Worm (Caenorhabditis elegans) whole organism, L1 larva: ENCODE results near the gene R02D5.24.

Source experiments
- C04F5.9 ChIP-seq: sonication (generic microtip); optimal IDR thresholded peaks from 2 replicates; lab custom pipeline; 2016; ENCODE audit warnings: missing genetic modification characterization, missing compliant biosample characterization
- F16B12.6 ChIP-seq: fragments of 150-350 bp; optimal IDR thresholded peaks from 2 replicates; lab custom pipeline; 2014; ENCODE audit warnings: missing biosample characterization, missing genetic modification characterization
- Y116A8C.19 ChIP-seq: sonication (generic microtip); optimal IDR thresholded peaks from 2 replicates; lab custom pipeline; 2016; ENCODE audit warnings: missing compliant biosample characterization, missing genetic modification characterization, borderline replicate concordance
- aly-2 ChIP-seq: fragments of 150-350 bp; optimal IDR thresholded peaks from 2 replicates; lab custom pipeline; 2014; ENCODE audit warnings: missing biosample characterization, missing genetic modification characterization
- ama-1 ChIP-seq: fragments of 150-350 bp; optimal IDR thresholded peaks from 2 replicates; lab custom pipeline; 2014
- blmp-1 ChIP-seq: fragments of 150-350 bp; optimal IDR thresholded peaks from 2 replicates; lab custom pipeline; 2014; ENCODE audit warnings: missing biosample characterization, missing genetic modification characterization
- ceh-63 ChIP-seq: fragments of 200-800 bp; sonication (Bioruptor generic); optimal IDR thresholded peaks from 2 replicates; lab custom pipeline; 2018; ENCODE audit warnings: mild to moderate bottlenecking, missing genetic modification characterization, missing compliant biosample characterization
- ceh-8 ChIP-seq: fragments of 200-800 bp; sonication (Bioruptor generic); optimal IDR thresholded peaks from 2 replicates; lab custom pipeline; 2018; ENCODE audit warnings: mild to moderate bottlenecking, missing genetic modification characterization, moderate library complexity, missing compliant biosample characterization
- ces-1 ChIP-seq: fragments of 150-350 bp; optimal IDR thresholded peaks from 2 replicates; lab custom pipeline; 2014; ENCODE audit warnings: missing biosample characterization, missing genetic modification reagents, missing genetic modification characterization
- dpl-1 ChIP-seq, 3 experiments: fragments of 150-350 bp in 2 of 3; sonication (generic microtip) in 1 of 3; optimal IDR thresholded peaks; 2 replicates each; lab custom pipeline; 2014 to 2017; ENCODE audit warnings: missing biosample characterization in 3 of 3, missing genetic modification characterization in 3 of 3, missing genetic modification reagents in 3 of 3
- efl-1 ChIP-seq, 4 experiments: fragments of 150-350 bp; optimal IDR thresholded peaks in 3 of 4; peaks in 1 of 4; 1 replicate in 1 of 4; 2 replicates in 3 of 4; lab custom pipeline; 2014; ENCODE audit warnings: missing biosample characterization in 2 of 4, missing genetic modification characterization in 2 of 4, missing genetic modification reagents in 2 of 4
- egl-13 ChIP-seq: sonication (generic microtip); optimal IDR thresholded peaks from 2 replicates; lab custom pipeline; 2016; ENCODE audit warnings: missing genotype, missing genetic modification reagents, missing genetic modification characterization, missing compliant biosample characterization
- elt-3 ChIP-seq, 6 experiments: fragments of 150-350 bp in 1 of 6; sonication (generic microtip); optimal IDR thresholded peaks; 2 replicates each; lab custom pipeline; 2017 to 2018; ENCODE audit warnings: missing biosample characterization in 6 of 6, missing genetic modification characterization in 6 of 6, inconsistent platforms in 1 of 6
- ets-5 ChIP-seq: fragments of 200-800 bp; sonication (Bioruptor generic); IDR thresholded peaks from 2 replicates; pipeline ENCODE4 v1.3.6; 2022; ENCODE audit warnings: missing genetic modification characterization, missing compliant biosample characterization
- hlh-4 ChIP-seq: sonication (generic microtip); optimal IDR thresholded peaks from 2 replicates; lab custom pipeline; 2016; ENCODE audit warnings: mild to moderate bottlenecking, missing genetic modification characterization, missing compliant biosample characterization
- irx-1 ChIP-seq: sonication (generic microtip); optimal IDR thresholded peaks from 2 replicates; lab custom pipeline; 2016; ENCODE audit warnings: missing genetic modification characterization, missing compliant biosample characterization
- lin-13 ChIP-seq: fragments of 150-350 bp; optimal IDR thresholded peaks from 2 replicates; lab custom pipeline; 2014; ENCODE audit warnings: missing biosample characterization, missing genetic modification reagents, missing genetic modification characterization
- lin-14 ChIP-seq: fragments of 200-800 bp; sonication (Bioruptor generic); optimal IDR thresholded peaks from 2 replicates; lab custom pipeline; 2018; ENCODE audit warnings: mild to moderate bottlenecking, missing genetic modification characterization, moderate library complexity, missing compliant biosample characterization
- lin-15B ChIP-seq: fragments of 150-350 bp; sonication (generic microtip); optimal IDR thresholded peaks from 3 replicates; lab custom pipeline; 2014; ENCODE audit warnings: missing biosample characterization, missing genetic modification characterization
- lin-35 ChIP-seq, 2 experiments: fragments of 150-350 bp; optimal IDR thresholded peaks; 2 replicates each; lab custom pipeline; 2014; ENCODE audit warnings: missing biosample characterization in 2 of 2, missing genetic modification characterization in 2 of 2, missing genetic modification reagents in 2 of 2
- lin-39 ChIP-seq: fragments of 150-350 bp; optimal IDR thresholded peaks from 2 replicates; lab custom pipeline; 2014; ENCODE audit warnings: missing biosample characterization, missing genetic modification reagents, missing genetic modification characterization
- lir-3 ChIP-seq: sonication (generic microtip); optimal IDR thresholded peaks from 2 replicates; lab custom pipeline; 2016; ENCODE audit warnings: mild to moderate bottlenecking, missing genetic modification characterization, moderate library complexity, missing compliant biosample characterization; ENCODE audit not compliant: poor library complexity
- lsy-2 ChIP-seq, 2 experiments: fragments of 150-350 bp; optimal IDR thresholded peaks; 2 replicates each; lab custom pipeline; 2014; ENCODE audit warnings: missing biosample characterization in 2 of 2, missing genetic modification characterization in 2 of 2
- mdl-1 ChIP-seq, 2 experiments: fragments of 150-350 bp; optimal IDR thresholded peaks; 2 replicates each; lab custom pipeline; 2014 to 2017; ENCODE audit warnings: missing biosample characterization in 2 of 2, missing genetic modification characterization in 2 of 2, inconsistent platforms in 1 of 2
- mef-2 ChIP-seq: fragments of 150-350 bp; optimal IDR thresholded peaks from 2 replicates; lab custom pipeline; 2014; ENCODE audit warnings: missing biosample characterization, missing genetic modification characterization
- mep-1 ChIP-seq: fragments of 150-350 bp; optimal IDR thresholded peaks from 2 replicates; lab custom pipeline; 2014; ENCODE audit warnings: missing biosample characterization, missing genetic modification characterization
- nhr-11 ChIP-seq: fragments of 150-350 bp; optimal IDR thresholded peaks from 2 replicates; lab custom pipeline; 2014; ENCODE audit warnings: missing biosample characterization, missing genetic modification characterization
- nhr-20 ChIP-seq: sonication (generic microtip); optimal IDR thresholded peaks from 2 replicates; lab custom pipeline; 2016; ENCODE audit warnings: mild to moderate bottlenecking, missing genetic modification characterization, missing compliant biosample characterization
- nhr-237 ChIP-seq: fragments of 150-350 bp; optimal IDR thresholded peaks from 2 replicates; lab custom pipeline; 2014; ENCODE audit warnings: missing biosample characterization, missing genetic modification characterization
- nhr-84 ChIP-seq: sonication (generic microtip); optimal IDR thresholded peaks from 2 replicates; lab custom pipeline; 2017; ENCODE audit warnings: missing biosample characterization, missing genetic modification characterization
- nhr-85 ChIP-seq: sonication (generic microtip); peaks from one replicate; lab custom pipeline; 2016; ENCODE audit warnings: missing genetic modification characterization, inconsistent platforms, missing compliant biosample characterization
- pag-3 ChIP-seq: sonication (generic microtip); optimal IDR thresholded peaks from 2 replicates; lab custom pipeline; 2017; ENCODE audit warnings: missing genetic modification characterization, mild to moderate bottlenecking, missing compliant biosample characterization, antibody characterized with exemption, borderline replicate concordance; ENCODE audit not compliant: insufficient read depth
- pqm-1 ChIP-seq: sonication (generic microtip); optimal IDR thresholded peaks from 3 replicates; lab custom pipeline; 2017; ENCODE audit warnings: missing biosample characterization, missing genetic modification characterization
- rnt-1 ChIP-seq: sonication (generic microtip); optimal IDR thresholded peaks from 2 replicates; lab custom pipeline; 2016; ENCODE audit warnings: mild to moderate bottlenecking, missing genetic modification characterization, moderate library complexity, missing compliant biosample characterization
- skn-1 ChIP-seq: fragments of 150-350 bp; optimal IDR thresholded peaks from 2 replicates; lab custom pipeline; 2014; ENCODE audit warnings: missing biosample characterization, missing genetic modification characterization
- snpc-4 ChIP-seq: fragments of 150-350 bp; optimal IDR thresholded peaks from 2 replicates; lab custom pipeline; 2014; ENCODE audit warnings: missing biosample characterization, missing genetic modification characterization
- snu-23 ChIP-seq: sonication (generic microtip); optimal IDR thresholded peaks from 2 replicates; lab custom pipeline; 2016; ENCODE audit warnings: missing genetic modification characterization, missing compliant biosample characterization
- sptf-1 ChIP-seq: fragments of 150-350 bp; optimal IDR thresholded peaks from 2 replicates; lab custom pipeline; 2014; ENCODE audit warnings: missing biosample characterization, missing genetic modification characterization
- swsn-7 ChIP-seq: sonication (generic microtip); optimal IDR thresholded peaks from 2 replicates; lab custom pipeline; 2016; ENCODE audit warnings: missing genetic modification characterization, missing compliant biosample characterization
- tbx-2 ChIP-seq: sonication (generic microtip); optimal IDR thresholded peaks from 2 replicates; lab custom pipeline; 2016; ENCODE audit warnings: missing genetic modification characterization, missing compliant biosample characterization
- tlp-1 ChIP-seq: fragments of 150-350 bp; optimal IDR thresholded peaks from 2 replicates; lab custom pipeline; 2014; ENCODE audit warnings: missing biosample characterization, missing genetic modification characterization
- unc-130 ChIP-seq: fragments of 150-350 bp; optimal IDR thresholded peaks from 2 replicates; lab custom pipeline; 2017; ENCODE audit warnings: missing biosample characterization, missing genetic modification characterization, inconsistent platforms
- unc-98 ChIP-seq: fragments of 200-800 bp; sonication (Bioruptor generic); IDR thresholded peaks from 2 replicates; pipeline ENCODE4 v1.3.6; 2022; ENCODE audit warnings: missing genetic modification characterization, missing compliant biosample characterization
- xbp-1 ChIP-seq: sonication (generic microtip); optimal IDR thresholded peaks from 2 replicates; lab custom pipeline; 2016; ENCODE audit warnings: missing genetic modification characterization, missing compliant biosample characterization

Gene R02D5.24

DNA sequence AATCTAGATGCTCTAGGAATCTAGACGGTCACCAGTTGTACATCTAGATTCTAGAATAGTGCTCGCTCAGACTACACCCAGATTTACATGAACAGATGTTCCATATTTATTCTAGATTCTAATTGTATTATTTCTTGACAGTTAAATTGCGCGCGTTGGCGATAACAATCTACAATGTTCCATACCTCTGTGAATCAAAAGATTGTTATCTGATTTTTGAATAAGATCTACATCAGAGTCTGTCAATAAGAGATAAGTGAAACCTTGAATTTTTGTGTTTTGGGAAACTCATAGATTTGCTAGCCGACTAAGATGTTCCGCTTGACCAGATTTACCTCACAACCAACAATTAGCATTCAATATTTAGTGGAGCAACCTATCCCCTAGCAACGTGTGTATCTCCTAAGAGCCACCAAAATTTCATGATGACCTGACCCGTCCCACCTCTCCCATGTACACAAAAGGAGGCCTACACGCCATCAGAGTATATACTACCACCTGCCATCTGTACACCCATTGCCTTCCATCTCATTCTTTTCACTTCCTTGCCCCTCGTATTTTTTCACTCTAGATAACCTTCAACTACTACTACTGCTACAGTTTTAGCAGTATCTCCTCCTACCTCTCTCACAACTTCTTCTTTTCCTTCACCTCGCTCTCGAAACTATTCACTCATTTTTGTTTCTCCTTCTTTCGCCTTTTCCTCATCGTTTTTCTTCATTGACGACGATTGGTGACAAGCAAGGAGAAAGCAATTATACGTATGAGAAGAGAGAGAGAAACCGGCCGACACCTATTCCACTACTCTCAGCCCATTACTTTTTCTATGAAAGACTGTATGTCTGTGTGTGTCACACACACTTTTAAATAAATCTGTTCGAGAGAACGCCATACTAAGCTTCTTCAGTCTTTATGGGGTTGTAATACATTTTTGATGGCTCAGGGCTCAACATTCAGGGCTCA, 5.9 kb downstream of the R02D5.24 start (continued):
- TF ChIP-seq snu-23 (GFP tag; lab: Kevin White, UChicago) = peak; percentile 18
- TF ChIP-seq lin-35 (GFP tag; optimal IDR thresholded peaks at IDR 0.05; lab: Kevin White, UChicago) = no peak
- TF ChIP-seq nhr-237 (tag; lab: Kevin White, UChicago) = no peak
- no peak for TF ChIP-seq ceh-8 (GFP tag; lab: Kevin White, UChicago)
- TF ChIP-seq ama-1 = no peak
- no peak for TF ChIP-seq ces-1
- TF ChIP-seq egl-13 (tag; lab: Kevin White, UChicago) = no peak
- no peak for TF ChIP-seq nhr-84 (tag; lab: Kevin White, UChicago)
- TF ChIP-seq lin-39 = peak; percentile 18
- TF ChIP-seq tbx-2 (tag; lab: Kevin White, UChicago) = no peak
- peak; percentile 43 for TF ChIP-seq rnt-1 (tag; lab: Kevin White, UChicago)
- TF ChIP-seq, all 84 proteins: peak for 13

DNA sequence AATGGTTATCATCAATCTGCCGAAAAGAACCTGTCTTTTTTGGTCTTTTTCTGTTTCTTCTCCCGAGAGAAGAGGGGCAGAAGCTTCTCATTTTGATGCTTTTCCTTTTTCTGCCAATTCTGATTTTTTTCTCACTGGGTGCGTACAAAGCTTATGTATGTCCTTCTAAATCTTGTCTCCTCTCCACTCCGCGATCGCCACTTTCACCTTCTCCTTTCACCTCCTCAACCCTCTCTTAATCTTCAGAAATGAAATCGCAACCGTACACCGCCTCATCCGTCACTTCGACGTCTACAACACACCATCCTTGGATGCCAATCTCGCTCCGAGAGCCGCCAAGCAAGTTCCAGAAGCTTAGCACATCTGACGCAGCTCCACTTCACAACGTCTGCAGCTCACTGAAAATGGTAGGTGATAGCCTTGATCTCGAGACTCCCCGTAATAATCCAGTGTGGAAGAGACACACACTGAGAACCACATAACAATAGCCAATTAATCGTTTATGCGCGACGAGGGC, 6.9 kb downstream of the R02D5.24 start, which contains the start of gene R02D5.1:
Gene R02D5.1 (plus strand): TSS at position 245 of the 517 bp plus-strand sequence.
- TF ChIP-seq blmp-1 = peak; percentile 99
- no peak for TF ChIP-seq ces-1
- no peak for TF ChIP-seq mef-2
- no peak for TF ChIP-seq swsn-7 (tag; lab: Kevin White, UChicago)
- no peak for TF ChIP-seq ama-1
- no peak for TF ChIP-seq aly-2 (tag; lab: Kevin White, UChicago)
- no peak for TF ChIP-seq irx-1 (tag; lab: Kevin White, UChicago)
- no peak for TF ChIP-seq ceh-63 (GFP tag; lab: Kevin White, UChicago)
- TF ChIP-seq mdl-1 (tag; optimal IDR thresholded peaks at IDR 0.05; lab: Kevin White, UChicago) = no peak

DNA sequence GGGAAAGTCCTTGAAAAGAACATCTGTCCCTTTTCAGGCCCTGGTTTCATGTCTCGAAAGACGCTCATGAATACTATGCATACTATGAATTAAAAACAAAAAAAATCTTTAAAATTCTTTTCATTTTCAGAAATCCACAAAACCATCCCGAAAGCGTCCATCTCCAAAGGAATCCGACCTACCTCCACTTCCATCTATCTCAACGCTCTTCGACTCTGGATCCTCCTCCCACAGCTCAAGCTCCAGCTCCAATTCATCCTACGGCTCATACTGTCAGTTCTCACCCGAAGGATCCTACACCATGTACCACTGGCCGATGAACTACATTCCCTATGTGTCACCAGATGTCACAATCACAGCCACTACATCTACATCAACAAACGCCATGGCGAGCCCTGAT, 7.4 kb downstream of the R02D5.24 start:
- no peak for TF ChIP-seq lin-13 (GFP tag; lab: Kevin White, UChicago)
- TF ChIP-seq nhr-11 = no peak
- TF ChIP-seq Y116A8C.19 = no peak
- no peak for TF ChIP-seq dpl-1 (GFP tag; optimal IDR thresholded peaks at IDR 0.05; lab: Kevin White, UChicago)
- no peak for TF ChIP-seq xbp-1 (tag; lab: Kevin White, UChicago)
- TF ChIP-seq lir-3 (tag; lab: Kevin White, UChicago) = no peak
- no peak for TF ChIP-seq aly-2 (tag; lab: Kevin White, UChicago)
- no peak for TF ChIP-seq F16B12.6 (tag; lab: Kevin White, UChicago)
- no peak for TF ChIP-seq hlh-4 (tag; lab: Kevin White, UChicago)

DNA sequence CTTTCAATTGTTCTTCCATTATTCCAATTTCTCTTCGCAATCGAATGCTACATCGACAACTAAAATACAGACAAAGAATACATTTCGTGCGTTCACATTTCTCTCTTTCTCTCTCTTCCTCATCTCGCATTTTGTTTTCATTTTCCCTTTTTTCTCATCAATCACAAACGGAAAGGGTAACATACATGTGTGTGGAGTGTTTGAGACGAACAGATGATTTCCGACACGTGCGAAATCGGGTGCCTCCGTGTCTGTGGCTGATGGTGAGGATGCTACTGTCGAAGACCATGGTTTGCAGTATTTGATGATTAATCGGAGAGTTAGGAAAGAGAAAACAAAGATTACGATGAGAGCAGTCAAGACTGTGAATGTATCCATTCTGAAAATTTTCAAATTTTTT, 9.6 kb downstream of the R02D5.24 start, which contains the start of gene R02D5.9:
Gene R02D5.9 (minus strand): TSS at position 378 of the 400 bp plus-strand sequence.
- TF ChIP-seq swsn-7 (tag; lab: Kevin White, UChicago) (no peak), tbx-2 (tag; lab: Kevin White, UChicago) (peak; percentile 42), mdl-1 (tag; optimal IDR thresholded peaks at IDR 0.05; lab: Kevin White, UChicago) (peak in 1 of 2 experiments; percentile 94), lin-14 (peak; percentile 87), nhr-237 (tag; lab: Kevin White, UChicago) (no peak), snu-23 (GFP tag; lab: Kevin White, UChicago) (peak; percentile 51), nhr-85 (tag; lab: Kevin White, UChicago) (peak; percentile 91), tlp-1 (tag; lab: Kevin White, UChicago) (no peak), lin-35 (GFP tag; optimal IDR thresholded peaks at IDR 0.05; lab: Kevin White, UChicago) (peak in 1 of 2 experiments; percentile 70), ets-5 (no peak), unc-130 (peak; percentile 6), rnt-1 (tag; lab: Kevin White, UChicago) (no peak), nhr-20 (tag; lab: Kevin White, UChicago) (peak; percentile 50), pag-3 (tag; lab: Kevin White, UChicago) (peak; percentile 6), snpc-4 (tag; lab: Kevin White, UChicago) (no peak), mep-1 (tag; lab: Kevin White, UChicago) (peak; percentile 42), sptf-1 (tag; lab: Kevin White, UChicago) (no peak), lin-15B (tag; lab: Kevin White, UChicago) (no peak), C04F5.9 (tag; lab: Kevin White, UChicago) (no peak), unc-98 (GFP tag; lab: Robert Waterston, UW) (no peak), blmp-1 (peak; percentile 99), pqm-1 (no peak), elt-3 (tag; optimal IDR thresholded peaks at IDR 0.05; lab: Kevin White, UChicago) (peak in 4 of 6 experiments; percentile 12 to 87 (median 22)), lsy-2 (tag; optimal IDR thresholded peaks at IDR 0.05; lab: Kevin White, UChicago) (peak in 1 of 2 experiments; percentile 43), efl-1 (optimal IDR thresholded peaks at IDR 0.05; lab: Kevin White, UChicago) (peak; percentile 4 to 9), efl-1 (GFP tag; optimal IDR thresholded peaks at IDR 0.05 in 1 of 2; lab: Kevin White, UChicago) (peak in 1 of 2 experiments; percentile 4), skn-1 (tag; lab: Kevin White, UChicago) (peak; percentile 14)
